Fruit fly (Drosophila melanogaster): ENCODE measurements around the gene shd.

- TF ChIP-seq CG8478 (optimal IDR thresholded peaks at IDR 0.05): no peak
- TF ChIP-seq CTCF (optimal IDR thresholded peaks at IDR 0.05): no peak
Observed at dm6 chr3L:14574649-14575048, 39.6 kb upstream of the shd start.

Measured in S2 (cell line).